Fruit fly (Drosophila melanogaster) whole organism, adult: Measurements from ENCODE around the gene Grip163.

Source experiments
- CG14711 ChIP-seq: fragments of 200-800 bp; sonication (Bioruptor generic); optimal IDR thresholded peaks from 2 replicates; lab custom pipeline; 2018; ENCODE audit warnings: missing biosample characterization, mild to moderate bottlenecking, missing genetic modification characterization, moderate library complexity
- CG7045 ChIP-seq: fragments of 200-800 bp; sonication (Bioruptor generic); optimal IDR thresholded peaks from 2 replicates; lab custom pipeline; 2017; ENCODE audit warnings: missing biosample characterization, mild to moderate bottlenecking, missing genetic modification characterization
- CG7101 ChIP-seq: fragments of 200-800 bp; sonication (Bioruptor generic); optimal IDR thresholded peaks from 2 replicates; lab custom pipeline; 2018; ENCODE audit warnings: missing biosample characterization, mild to moderate bottlenecking, missing genetic modification characterization, moderate library complexity
- Clk ChIP-seq: fragments of 200-800 bp; sonication (Bioruptor generic); optimal IDR thresholded peaks from 2 replicates; lab custom pipeline; 2017; ENCODE audit warnings: missing biosample characterization, missing genetic modification characterization
- Crg-1 ChIP-seq: fragments of 200-800 bp; sonication (Bioruptor generic); optimal IDR thresholded peaks from 2 replicates; lab custom pipeline; 2016; ENCODE audit warnings: missing biosample characterization, missing genetic modification characterization
- Mnt ChIP-seq: fragments of 200-800 bp; sonication (Bioruptor generic); optimal IDR thresholded peaks from 2 replicates; lab custom pipeline; 2016; ENCODE audit warnings: missing biosample characterization, mild to moderate bottlenecking, missing genetic modification characterization
- bab1 ChIP-seq: fragments of 200-800 bp; sonication (Bioruptor generic); optimal IDR thresholded peaks from 3 replicates; lab custom pipeline; 2019; ENCODE audit warnings: missing biosample characterization, mild to moderate bottlenecking, missing genetic modification characterization, moderate library complexity
- toe ChIP-seq: fragments of 200-800 bp; sonication (Bioruptor generic); optimal IDR thresholded peaks from 2 replicates; lab custom pipeline; 2016; ENCODE audit warnings: missing biosample characterization, missing genetic modification characterization

DNA sequence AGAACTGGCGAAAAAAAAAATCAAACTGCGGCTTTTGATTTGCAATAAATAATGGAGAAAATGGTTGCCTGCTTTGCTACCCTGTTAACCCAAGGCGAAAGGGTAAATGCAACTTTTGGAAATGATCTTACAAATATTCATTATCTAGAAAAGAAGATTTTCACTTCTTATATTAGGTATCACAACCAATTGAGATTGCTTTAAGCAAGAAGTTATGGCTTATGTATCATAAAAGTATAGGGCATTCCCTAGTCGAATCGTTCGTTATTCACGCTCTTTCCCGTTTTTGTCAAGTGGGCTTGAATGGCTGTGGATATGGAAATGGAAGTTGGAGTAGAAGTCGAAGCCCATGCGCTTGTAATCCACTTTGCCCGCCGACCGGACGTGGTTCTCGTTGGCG is 32.6 kb upstream of the Grip163 start:
- TF ChIP-seq CG7101 (tag; lab: Kevin White, UChicago) (no peak), CG7045 (GFP tag; lab: Kevin White, UChicago) (no peak), Crg-1 (no peak), CG14711 (tag; lab: Kevin White, UChicago) (no peak), Mnt (GFP tag; lab: Kevin White, UChicago) (no peak), bab1 (GFP tag; lab: Kevin White, UChicago) (peak; percentile 20), Clk (no peak), toe (no peak)
